Fruit fly (Drosophila melanogaster): ENCODE data around the gene gammaCOP.

gammaCOP gene

DNA sequence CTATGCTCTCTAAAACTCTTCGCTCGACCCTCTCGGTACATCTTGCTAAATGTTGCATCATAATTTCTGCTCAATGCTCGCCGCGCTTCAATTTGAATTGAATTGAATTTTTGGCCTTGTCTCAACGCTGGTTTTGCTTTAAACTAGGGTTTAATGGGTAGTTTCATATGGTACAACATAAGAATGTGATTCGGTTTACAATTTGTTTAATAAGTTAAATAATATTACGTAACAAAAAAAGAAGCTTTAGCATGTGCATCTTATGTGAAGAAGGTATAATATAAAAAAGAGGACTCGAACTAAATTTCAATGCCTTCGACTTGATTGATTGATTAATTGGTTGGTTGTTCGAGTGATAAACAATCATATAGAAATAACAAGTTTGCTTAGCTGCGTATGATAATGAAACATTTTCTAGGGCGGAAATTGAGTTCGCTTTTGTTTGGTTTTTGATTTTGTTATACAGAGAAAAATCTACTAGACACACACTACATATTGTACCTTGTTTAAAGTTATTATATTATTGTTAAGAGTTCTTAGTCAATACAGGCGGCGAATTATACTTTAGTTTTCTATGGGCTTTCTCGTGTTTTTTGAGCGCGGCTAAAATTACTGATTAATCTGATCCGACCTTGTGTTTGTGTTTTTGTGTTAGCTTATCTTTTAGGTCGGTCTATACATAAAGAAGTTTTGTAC, 25.9 kb downstream of the gammaCOP start:
- no peak for TF ChIP-seq CG11617 (GFP tag; optimal IDR thresholded peaks at IDR 0.05)
- TF ChIP-seq CG5204 (GFP tag; optimal IDR thresholded peaks at IDR 0.05): no peak
- TF ChIP-seq pad (GFP tag; optimal IDR thresholded peaks at IDR 0.05): no peak
- TF ChIP-seq kay (GFP tag; ENCODE audit: borderline replicate concordance): peak; percentile 71
- TF ChIP-seq cnc (optimal IDR thresholded peaks at IDR 0.05): no peak

DNA sequence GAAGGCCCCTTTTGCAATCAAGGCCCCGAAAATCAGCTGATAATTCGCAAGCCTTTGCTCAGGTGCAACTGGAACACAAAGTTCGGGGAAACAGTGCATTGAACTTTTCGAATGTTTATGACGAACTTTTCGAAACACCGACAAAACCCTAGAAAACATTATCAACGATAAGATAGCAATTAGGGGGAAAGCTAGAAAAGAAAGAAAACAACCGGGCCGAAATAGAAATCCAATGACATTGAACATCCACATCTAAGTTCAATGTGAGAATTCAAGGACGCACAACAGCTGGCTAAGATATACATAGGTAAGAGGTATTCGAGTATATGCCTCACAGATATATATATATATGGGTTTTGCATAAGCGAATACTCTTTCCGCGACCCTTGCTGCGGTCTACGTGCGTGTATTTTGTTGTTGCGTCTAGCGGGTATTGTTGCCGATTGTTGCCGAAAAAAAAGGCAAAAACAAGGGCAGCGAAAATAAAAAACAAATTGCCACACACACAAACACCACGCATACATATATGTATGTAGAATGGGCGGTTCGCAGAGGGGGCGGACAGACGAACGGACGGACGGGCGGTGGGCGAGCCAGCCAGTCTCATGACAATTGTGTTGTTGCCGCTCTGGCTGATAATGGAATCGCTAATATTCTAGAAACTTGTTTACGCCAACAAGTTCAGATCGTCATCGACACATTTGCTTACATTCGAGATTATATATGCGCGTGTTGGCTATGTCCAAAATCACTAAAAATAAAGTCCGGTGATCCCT, 27.8 kb downstream of the gammaCOP start:
- TF ChIP-seq CG7045 (GFP tag; optimal IDR thresholded peaks at IDR 0.05): peak; percentile 22
- peak; percentile 53 for TF ChIP-seq kay (GFP tag; ENCODE audit: borderline replicate concordance)
- peak; percentile 75 for TF ChIP-seq cic (GFP tag; optimal IDR thresholded peaks at IDR 0.05)
- no peak for TF ChIP-seq CG5204 (GFP tag; optimal IDR thresholded peaks at IDR 0.05)
- TF ChIP-seq CG1620 (GFP tag; optimal IDR thresholded peaks at IDR 0.05): no peak
- TF ChIP-seq CG33017 (tag; optimal IDR thresholded peaks at IDR 0.05): no peak
- peak; percentile 18 for TF ChIP-seq CG12768 (GFP tag; optimal IDR thresholded peaks at IDR 0.05)

DNA sequence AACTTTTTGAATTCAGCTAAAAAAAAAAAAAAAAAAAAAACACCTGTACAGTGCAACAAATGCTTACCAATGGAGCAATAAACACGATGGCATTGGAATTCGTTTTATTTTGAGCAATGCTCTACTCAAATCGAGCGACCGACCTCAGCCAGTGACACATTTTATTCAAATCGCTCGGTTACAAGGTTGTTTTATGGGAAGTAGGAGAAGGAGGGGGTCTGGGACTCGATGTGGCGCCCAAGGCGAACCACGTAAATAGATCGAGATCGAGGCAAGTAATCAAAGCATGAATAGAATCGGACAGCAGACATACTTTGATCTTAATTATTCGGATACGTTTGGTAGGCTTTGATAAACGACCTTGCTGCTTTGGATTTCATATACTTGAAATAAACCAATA, 31.3 kb downstream of the gammaCOP start:
- TF ChIP-seq ovo (GFP tag; optimal IDR thresholded peaks at IDR 0.05) (no peak), bab1 (GFP tag; optimal IDR thresholded peaks at IDR 0.05) (no peak), CG33017 (tag; optimal IDR thresholded peaks at IDR 0.05) (no peak), pad (GFP tag; optimal IDR thresholded peaks at IDR 0.05) (no peak), CG14711 (tag; optimal IDR thresholded peaks at IDR 0.05) (no peak), CG11617 (GFP tag; optimal IDR thresholded peaks at IDR 0.05) (no peak)

DNA sequence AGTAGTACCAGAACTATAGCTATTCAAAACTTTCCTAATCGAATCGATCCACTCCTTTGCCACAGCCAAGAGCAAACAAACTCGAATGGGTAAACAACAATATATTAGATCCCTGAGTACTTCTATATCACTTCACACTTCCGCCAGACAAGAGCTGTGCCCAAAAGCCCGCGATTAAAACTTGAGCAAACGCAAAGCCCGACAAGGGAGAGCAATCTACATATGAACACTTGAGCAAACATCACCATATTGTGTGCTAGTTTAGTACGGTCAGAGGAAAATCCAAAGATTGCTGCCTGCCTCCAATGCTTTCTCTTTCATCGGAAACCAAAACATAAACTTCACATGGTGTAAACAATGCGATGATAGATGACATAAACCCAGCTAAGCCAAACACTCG, 31.7 kb downstream of the gammaCOP start:
- TF ChIP-seq CG1620 (GFP tag; optimal IDR thresholded peaks at IDR 0.05): peak; percentile 15
- no peak for TF ChIP-seq pad (GFP tag; optimal IDR thresholded peaks at IDR 0.05)

DNA sequence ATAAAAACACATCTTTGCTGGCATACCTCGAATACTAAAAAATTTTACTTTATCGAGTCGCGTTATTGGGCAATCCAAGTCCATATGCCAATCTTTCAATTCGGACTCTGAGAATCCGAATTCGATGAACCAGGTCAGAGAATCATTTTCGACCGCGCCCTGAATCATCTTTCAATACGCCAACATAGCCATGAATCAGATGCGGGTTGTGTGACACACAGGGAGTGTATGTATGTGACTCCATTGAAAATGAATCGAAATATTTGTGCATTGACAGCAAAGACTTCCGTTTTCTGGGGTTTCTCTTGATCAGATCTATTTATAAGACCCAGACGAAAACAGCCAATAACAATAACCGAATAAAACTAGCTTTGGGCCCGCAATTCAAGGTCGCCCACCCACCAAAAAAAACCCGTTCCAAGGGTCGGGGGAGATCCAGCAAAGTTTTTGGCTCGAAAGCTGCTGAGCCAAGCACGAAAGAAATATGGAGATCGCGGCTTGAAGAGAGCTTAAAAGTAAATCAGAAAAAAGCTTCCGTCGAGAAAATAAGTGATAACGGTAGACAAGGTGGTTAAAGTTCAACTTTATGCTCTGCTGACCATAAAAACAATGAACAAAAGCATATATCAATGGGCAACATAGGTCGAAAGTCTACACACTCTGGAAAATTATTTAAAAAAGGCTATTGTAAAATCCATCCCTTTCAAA, 32.6 kb downstream of the gammaCOP start:
- peak; percentile 69 for TF ChIP-seq tj (GFP tag; optimal IDR thresholded peaks at IDR 0.05)
- peak; percentile 27 for TF ChIP-seq ovo (GFP tag; optimal IDR thresholded peaks at IDR 0.05)
- no peak for TF ChIP-seq CG5204 (GFP tag; optimal IDR thresholded peaks at IDR 0.05)

DNA sequence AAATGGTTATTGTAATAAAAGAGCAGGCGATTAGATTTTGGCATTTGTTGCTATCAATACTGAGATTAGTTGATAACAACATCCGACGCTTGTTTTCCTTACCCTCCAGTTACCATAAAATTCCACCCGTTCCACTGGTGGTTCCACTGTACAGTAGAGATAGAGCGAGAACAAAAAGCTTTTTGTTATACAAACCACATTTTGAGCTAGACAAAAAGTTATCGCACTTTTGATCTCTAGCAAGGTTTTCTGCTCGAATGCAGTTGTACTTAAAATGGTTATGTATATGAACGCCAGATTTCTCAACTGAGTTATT, 33.1 kb downstream of the gammaCOP start:
- no peak for TF ChIP-seq ovo (GFP tag; optimal IDR thresholded peaks at IDR 0.05)
- TF ChIP-seq tj (GFP tag; optimal IDR thresholded peaks at IDR 0.05): no peak
- TF ChIP-seq toe (GFP tag; optimal IDR thresholded peaks at IDR 0.05): no peak
- no peak for TF ChIP-seq CG5204 (GFP tag; optimal IDR thresholded peaks at IDR 0.05)
- TF ChIP-seq CG1620 (GFP tag; optimal IDR thresholded peaks at IDR 0.05): no peak
- no peak for TF ChIP-seq CG7045 (GFP tag; optimal IDR thresholded peaks at IDR 0.05)
- TF ChIP-seq Crg-1 (GFP tag; optimal IDR thresholded peaks at IDR 0.05): no peak
- TF ChIP-seq cic (GFP tag; optimal IDR thresholded peaks at IDR 0.05): no peak
- TF ChIP-seq CG7101 (tag; optimal IDR thresholded peaks at IDR 0.05): no peak
- TF ChIP-seq pad (GFP tag; optimal IDR thresholded peaks at IDR 0.05): no peak
- TF ChIP-seq bab1 (GFP tag; optimal IDR thresholded peaks at IDR 0.05): no peak

DNA sequence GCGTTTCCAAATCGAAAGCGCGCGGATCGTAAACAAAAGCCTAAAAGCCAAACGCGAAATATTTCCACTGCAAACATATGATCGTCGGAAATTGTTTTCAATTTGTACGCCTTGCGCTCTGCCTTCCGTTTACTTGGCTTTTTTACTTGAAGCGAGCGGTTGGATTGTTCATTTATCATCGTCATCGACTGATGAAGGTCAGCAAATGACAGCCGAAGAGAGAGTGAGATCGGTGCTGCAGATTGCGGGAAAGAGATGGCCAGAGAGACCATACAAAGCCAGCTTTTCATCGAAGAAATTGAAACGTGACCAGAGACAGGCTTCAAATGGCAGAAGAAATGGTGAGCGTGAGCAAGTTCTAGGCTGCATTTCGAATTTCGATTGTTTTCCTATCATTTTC, 33.8 kb downstream of the gammaCOP start:
- no peak for TF ChIP-seq Hr96 (GFP tag; optimal IDR thresholded peaks at IDR 0.05)
- TF ChIP-seq pad (GFP tag; optimal IDR thresholded peaks at IDR 0.05): no peak
- no peak for TF ChIP-seq Crg-1 (GFP tag; optimal IDR thresholded peaks at IDR 0.05)
- TF ChIP-seq tj (GFP tag; optimal IDR thresholded peaks at IDR 0.05): no peak
- no peak for TF ChIP-seq CG12768 (GFP tag; optimal IDR thresholded peaks at IDR 0.05)
- TF ChIP-seq kay (GFP tag; ENCODE audit: borderline replicate concordance): no peak
- TF ChIP-seq CG33017 (tag; optimal IDR thresholded peaks at IDR 0.05): no peak
- TF ChIP-seq Mnt (GFP tag; optimal IDR thresholded peaks at IDR 0.05): no peak
- TF ChIP-seq CG7101 (tag; optimal IDR thresholded peaks at IDR 0.05): no peak
- TF ChIP-seq toe (GFP tag; optimal IDR thresholded peaks at IDR 0.05): no peak
- TF ChIP-seq cnc (optimal IDR thresholded peaks at IDR 0.05): no peak
- no peak for TF ChIP-seq CG11617 (GFP tag; optimal IDR thresholded peaks at IDR 0.05)
- no peak for TF ChIP-seq Clk (GFP tag; optimal IDR thresholded peaks at IDR 0.05)
- TF ChIP-seq bab1 (GFP tag; optimal IDR thresholded peaks at IDR 0.05): no peak
- TF ChIP-seq CG1620 (GFP tag; optimal IDR thresholded peaks at IDR 0.05): no peak
- TF ChIP-seq CG5204 (GFP tag; optimal IDR thresholded peaks at IDR 0.05): no peak

All from whole organism, adult.